Fruit fly (Drosophila melanogaster): Measurements from ENCODE around the gene RnpS1.

The RnpS1 gene

DNA sequence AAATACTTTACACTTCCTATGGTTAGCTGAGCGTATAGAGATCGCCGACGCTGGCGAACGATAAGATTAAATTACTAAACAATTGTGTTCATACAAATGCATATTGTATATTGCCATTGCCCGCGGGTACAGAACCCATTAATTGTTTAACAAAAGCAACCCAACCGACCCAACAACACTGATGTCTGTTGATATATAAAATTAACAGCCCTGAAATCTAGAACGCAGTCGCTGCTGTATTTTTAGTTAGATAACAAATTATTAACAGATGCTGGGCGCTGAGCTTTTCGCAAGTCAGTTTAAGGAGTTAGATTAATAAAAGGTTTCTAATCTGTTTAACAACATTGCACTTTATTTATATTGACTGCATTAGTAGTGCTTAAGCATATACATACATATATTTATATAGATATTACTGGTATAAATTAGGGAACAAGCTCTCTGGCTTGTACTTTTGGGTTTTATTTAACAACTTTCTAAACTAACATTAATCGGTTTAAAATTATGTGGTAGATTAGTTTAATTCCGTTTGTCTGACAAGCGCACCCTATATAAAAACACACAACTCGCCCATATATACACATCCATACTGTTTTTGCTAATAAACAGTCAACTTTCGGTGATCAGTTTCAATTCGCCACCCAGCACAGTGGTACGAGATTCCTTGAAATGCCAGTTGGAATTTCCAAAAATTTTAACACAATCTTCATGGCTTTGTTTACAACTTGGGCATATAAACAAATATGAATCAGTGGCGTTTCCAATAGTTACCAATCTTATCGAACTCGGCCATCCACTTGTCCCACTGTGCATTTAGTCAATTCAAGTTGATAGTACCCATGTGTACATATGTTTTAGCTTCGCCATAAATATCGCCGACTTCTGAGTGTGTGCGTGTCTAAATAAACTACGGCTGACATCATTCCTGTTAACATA lies 23.7 kb upstream of the RnpS1 start (continued):
- peak; percentile 42 for TF ChIP-seq Ssrp (tag; optimal IDR thresholded peaks at IDR 0.05)
- no peak for TF ChIP-seq pan (optimal IDR thresholded peaks at IDR 0.05)
- TF ChIP-seq pan (GFP tag; optimal IDR thresholded peaks at IDR 0.05 in 1 of 2, IDR thresholded peaks at IDR 0.05 in 1 of 2): peak in 1 of 2 experiments; percentile 94
- TF ChIP-seq tup (GFP tag; optimal IDR thresholded peaks at IDR 0.05): peak; percentile 61
- TF ChIP-seq CG5245 (GFP tag; optimal IDR thresholded peaks at IDR 0.05): peak; percentile 82
- TF ChIP-seq zen2 (GFP tag; IDR thresholded peaks at IDR 0.05; ENCODE audit: partially characterized antibody): no peak
- peak; percentile 31 for TF ChIP-seq gsb-n (tag; optimal IDR thresholded peaks at IDR 0.05)
- peak; percentile 70 for TF ChIP-seq grn (GFP tag; optimal IDR thresholded peaks at IDR 0.05)
- no peak for TF ChIP-seq Gsc (GFP tag; IDR thresholded peaks at IDR 0.05)
- peak; percentile 95 for TF ChIP-seq ind (GFP tag; optimal IDR thresholded peaks at IDR 0.05)
- peak; percentile 94 for TF ChIP-seq mam (GFP tag; optimal IDR thresholded peaks at IDR 0.05)
- TF ChIP-seq pita (GFP tag; optimal IDR thresholded peaks at IDR 0.05): no peak
- peak; percentile 49 for TF ChIP-seq CG2875 (GFP tag; optimal IDR thresholded peaks at IDR 0.05)
- TF ChIP-seq CG16863 (GFP tag; optimal IDR thresholded peaks at IDR 0.05): peak; percentile 72
- no peak for TF ChIP-seq kni (GFP tag; optimal IDR thresholded peaks at IDR 0.05)
- peak; percentile 23 for TF ChIP-seq pzg (GFP tag; optimal IDR thresholded peaks at IDR 0.05)
- peak; percentile 82 for TF ChIP-seq disco-r (GFP tag; optimal IDR thresholded peaks at IDR 0.05)
- TF ChIP-seq twi (tag; optimal IDR thresholded peaks at IDR 0.05): no peak
- no peak for TF ChIP-seq h (optimal IDR thresholded peaks at IDR 0.05)
- TF ChIP-seq CG30431 (GFP tag; optimal IDR thresholded peaks at IDR 0.05): peak; percentile 56
- TF ChIP-seq kah (GFP tag; optimal IDR thresholded peaks at IDR 0.05): peak; percentile 58
- peak; percentile 88 for TF ChIP-seq CG11696 (GFP tag; IDR thresholded peaks at IDR 0.05)
- peak; percentile 87 for TF ChIP-seq CG32772 (GFP tag; IDR thresholded peaks at IDR 0.05)
- peak; percentile 35; the same call in 1 of the 2 replicates for TF ChIP-seq inv (GFP tag; IDR thresholded peaks at IDR 0.05; ENCODE audit: partially characterized antibody)
- TF ChIP-seq gcm (GFP tag; optimal IDR thresholded peaks at IDR 0.05): peak; percentile 43
- peak; percentile 90 for TF ChIP-seq jumu (GFP tag; optimal IDR thresholded peaks at IDR 0.05)
- peak; percentile 35 for TF ChIP-seq CG14710 (tag; optimal IDR thresholded peaks at IDR 0.05)
- peak; percentile 24 for TF ChIP-seq Nf-YB (GFP tag; optimal IDR thresholded peaks at IDR 0.05)
- TF ChIP-seq chm (GFP tag; IDR thresholded peaks at IDR 0.05): peak; percentile 90
- TF ChIP-seq CG43689 (GFP tag; IDR thresholded peaks at IDR 0.05): peak; percentile 72
- TF ChIP-seq rib (GFP tag; IDR thresholded peaks at IDR 0.05): peak; percentile 96
- TF ChIP-seq ftz-f1 (GFP tag; optimal IDR thresholded peaks at IDR 0.05): peak; percentile 65
- peak; percentile 91 for TF ChIP-seq Ptx1 (GFP tag; IDR thresholded peaks at IDR 0.05)
- TF ChIP-seq CG17361 (GFP tag; IDR thresholded peaks at IDR 0.05): peak; percentile 86
- TF ChIP-seq CG3407 (GFP tag; optimal IDR thresholded peaks at IDR 0.05): no peak
- TF ChIP-seq Dip3 (GFP tag; optimal IDR thresholded peaks at IDR 0.05): peak; percentile 86
- no peak for TF ChIP-seq Jarid2 (GFP tag; optimal IDR thresholded peaks at IDR 0.05)
- TF ChIP-seq CG4424 (GFP tag; optimal IDR thresholded peaks at IDR 0.05): peak; percentile 84
- peak; percentile 59 for TF ChIP-seq CG10321 (GFP tag; IDR thresholded peaks at IDR 0.05)
- 0 out of 2 replicates have a peak, but pooled peaks have one; percentile 28 for TF ChIP-seq nerfin-2 (GFP tag; IDR thresholded peaks at IDR 0.05; ENCODE audit: partially characterized antibody)
- peak; percentile 66; the same call in 2 of the 3 replicates for TF ChIP-seq CG11093 (GFP tag; IDR thresholded peaks at IDR 0.05)
- TF ChIP-seq sens-2 (GFP tag; IDR thresholded peaks at IDR 0.05): peak; percentile 72
- peak; percentile 70 for TF ChIP-seq ap (GFP tag; IDR thresholded peaks at IDR 0.05)
- TF ChIP-seq CG12744 (GFP tag; optimal IDR thresholded peaks at IDR 0.05): peak; percentile 75
- peak; percentile 64 for TF ChIP-seq Hr3 (GFP tag; optimal IDR thresholded peaks at IDR 0.05)
- TF ChIP-seq CG17359 (tag; optimal IDR thresholded peaks at IDR 0.05): peak; percentile 86
- no peak for TF ChIP-seq Doc3 (GFP tag; IDR thresholded peaks at IDR 0.05; ENCODE audit: partially characterized antibody)
- TF ChIP-seq Tbp (GFP tag; optimal IDR thresholded peaks at IDR 0.05): no peak
- TF ChIP-seq slp2 (GFP tag; optimal IDR thresholded peaks at IDR 0.05): peak; percentile 74
